Worm (Caenorhabditis elegans) whole organism, late embryonic: ENCODE results near the gene etc-1.
A peak's percentile ranks its signal among the peaks of the same experiment; 100 is the strongest.

Experiments
- C08G9.2 ChIP-seq: sonication (generic microtip); optimal IDR thresholded peaks from 2 replicates; lab custom pipeline; 2016; ENCODE audit warnings: mild to moderate bottlenecking, missing genetic modification characterization, moderate library complexity, missing compliant biosample characterization
- ceh-14 ChIP-seq: sonication (generic microtip); optimal IDR thresholded peaks from 2 replicates; lab custom pipeline; 2016; ENCODE audit warnings: missing genotype, missing genetic modification characterization, missing compliant biosample characterization
- ceh-18 ChIP-seq: sonication (generic microtip); optimal IDR thresholded peaks from 2 replicates; lab custom pipeline; 2016; ENCODE audit warnings: missing genetic modification characterization, missing compliant biosample characterization
- ceh-19 ChIP-seq: fragments of 200-800 bp; sonication (Bioruptor generic); optimal IDR thresholded peaks from 2 replicates; lab custom pipeline; 2018; ENCODE audit warnings: mild to moderate bottlenecking, missing genetic modification characterization, missing compliant biosample characterization
- ceh-2 ChIP-seq: sonication (generic microtip); optimal IDR thresholded peaks from 2 replicates; lab custom pipeline; 2016; ENCODE audit warnings: missing genotype, missing genetic modification characterization, missing compliant biosample characterization
- ceh-22 ChIP-seq: sonication (generic microtip); optimal IDR thresholded peaks from 2 replicates; lab custom pipeline; 2017; ENCODE audit warnings: missing biosample characterization, missing genetic modification characterization
- ceh-31 ChIP-seq: sonication (generic microtip); optimal IDR thresholded peaks from 2 replicates; lab custom pipeline; 2016; ENCODE audit warnings: missing genetic modification characterization, missing compliant biosample characterization
- ceh-34 ChIP-seq: sonication (generic microtip); optimal IDR thresholded peaks from 2 replicates; lab custom pipeline; 2016; ENCODE audit warnings: mild to moderate bottlenecking, missing genetic modification characterization, missing compliant biosample characterization
- ceh-45 ChIP-seq: fragments of 200-800 bp; sonication (Bioruptor generic); IDR thresholded peaks from 2 replicates; pipeline ENCODE4 v1.3.6; 2022; ENCODE audit warnings: missing genetic modification reagents, missing genetic modification characterization, missing compliant biosample characterization
- ceh-48 ChIP-seq: sonication (generic microtip); optimal IDR thresholded peaks from 2 replicates; lab custom pipeline; 2016; ENCODE audit warnings: missing genetic modification characterization, inconsistent platforms, missing compliant biosample characterization
- dmd-4 ChIP-seq: sonication (generic microtip); optimal IDR thresholded peaks from 2 replicates; lab custom pipeline; 2016; ENCODE audit warnings: borderline replicate concordance, missing genetic modification characterization, missing compliant biosample characterization
- dve-1 ChIP-seq: sonication (generic microtip); optimal IDR thresholded peaks from 2 replicates; lab custom pipeline; 2017; ENCODE audit warnings: antibody characterized with exemption, mild to moderate bottlenecking, missing genetic modification characterization, missing compliant biosample characterization
- elt-2 ChIP-seq: sonication (generic microtip); optimal IDR thresholded peaks from 2 replicates; lab custom pipeline; 2016; ENCODE audit warnings: missing genetic modification reagents, missing genetic modification characterization, missing compliant biosample characterization
- ets-4 ChIP-seq: sonication (generic microtip); optimal IDR thresholded peaks from 2 replicates; lab custom pipeline; 2016; ENCODE audit warnings: missing genetic modification characterization, missing compliant biosample characterization
- eyg-1 ChIP-seq: sonication (generic microtip); optimal IDR thresholded peaks from 2 replicates; lab custom pipeline; 2016; ENCODE audit warnings: missing genotype, missing genetic modification characterization, missing compliant biosample characterization
- fax-1 ChIP-seq: sonication (generic microtip); optimal IDR thresholded peaks from 2 replicates; lab custom pipeline; 2016; ENCODE audit warnings: missing genotype, missing genetic modification characterization, missing compliant biosample characterization
- hlh-15 ChIP-seq: sonication (generic microtip); optimal IDR thresholded peaks from 2 replicates; lab custom pipeline; 2016; ENCODE audit warnings: missing genetic modification characterization, missing compliant biosample characterization
- hlh-6 ChIP-seq: sonication (generic microtip); optimal IDR thresholded peaks from 2 replicates; lab custom pipeline; 2016; ENCODE audit warnings: missing genotype, missing genetic modification characterization, missing compliant biosample characterization
- lim-6 ChIP-seq: sonication (generic microtip); optimal IDR thresholded peaks from 2 replicates; lab custom pipeline; 2016; ENCODE audit warnings: missing genetic modification characterization, missing compliant biosample characterization
- lin-11 ChIP-seq: fragments of 200-800 bp; sonication (Bioruptor generic); optimal IDR thresholded peaks from 2 replicates; lab custom pipeline; 2018; ENCODE audit warnings: mild to moderate bottlenecking, missing genetic modification characterization, missing compliant biosample characterization
- madf-2 ChIP-seq: sonication (generic microtip); optimal IDR thresholded peaks from 2 replicates; lab custom pipeline; 2017; ENCODE audit warnings: missing genetic modification characterization, missing compliant biosample characterization
- mec-3 ChIP-seq: sonication (generic microtip); optimal IDR thresholded peaks from 2 replicates; lab custom pipeline; 2016; ENCODE audit warnings: borderline replicate concordance, missing genetic modification characterization, missing compliant biosample characterization
- nfya-1 ChIP-seq: sonication (generic microtip); optimal IDR thresholded peaks from 2 replicates; lab custom pipeline; 2017; ENCODE audit warnings: missing genetic modification characterization, mild to moderate bottlenecking, missing compliant biosample characterization, antibody characterized with exemption, moderate library complexity
- npax-4 ChIP-seq: sonication (generic microtip); optimal IDR thresholded peaks from 2 replicates; lab custom pipeline; 2016; ENCODE audit warnings: missing genetic modification characterization, missing compliant biosample characterization
- odd-2 ChIP-seq: sonication (generic microtip); optimal IDR thresholded peaks from 2 replicates; lab custom pipeline; 2017; ENCODE audit warnings: antibody characterized with exemption, mild to moderate bottlenecking, missing genetic modification characterization, missing compliant biosample characterization
- pha-2 ChIP-seq: sonication (generic microtip); optimal IDR thresholded peaks from 2 replicates; lab custom pipeline; 2017; ENCODE audit warnings: mild to moderate bottlenecking, missing genetic modification characterization, missing compliant biosample characterization
- ref-2 ChIP-seq: sonication (generic microtip); optimal IDR thresholded peaks from 2 replicates; lab custom pipeline; 2016; ENCODE audit warnings: missing genetic modification characterization, missing compliant biosample characterization
- tbx-2 ChIP-seq: sonication (generic microtip); optimal IDR thresholded peaks from 2 replicates; lab custom pipeline; 2016; ENCODE audit warnings: missing genetic modification characterization, missing compliant biosample characterization
- tbx-7 ChIP-seq: sonication (generic microtip); optimal IDR thresholded peaks from 2 replicates; lab custom pipeline; 2016; ENCODE audit warnings: missing genotype, missing genetic modification characterization, missing compliant biosample characterization
- unc-3 ChIP-seq, 2 experiments: fragments of 200-800 bp in 1 of 2; sonication (Bioruptor generic) in 1 of 2; sonication (generic microtip) in 1 of 2; conservative IDR thresholded peaks in 1 of 2; optimal IDR thresholded peaks in 1 of 2; 2 replicates each; pipeline versions ENCODE4 v1.3.6 to Lab custom; 2016 to 2022; ENCODE audit warnings: missing compliant biosample characterization in 2 of 2, missing genetic modification characterization in 2 of 2, missing genetic modification reagents in 1 of 2
- ztf-16 ChIP-seq: sonication (generic microtip); optimal IDR thresholded peaks from 2 replicates; lab custom pipeline; 2017; ENCODE audit warnings: missing genetic modification characterization, missing compliant biosample characterization

Gene etc-1

DNA sequence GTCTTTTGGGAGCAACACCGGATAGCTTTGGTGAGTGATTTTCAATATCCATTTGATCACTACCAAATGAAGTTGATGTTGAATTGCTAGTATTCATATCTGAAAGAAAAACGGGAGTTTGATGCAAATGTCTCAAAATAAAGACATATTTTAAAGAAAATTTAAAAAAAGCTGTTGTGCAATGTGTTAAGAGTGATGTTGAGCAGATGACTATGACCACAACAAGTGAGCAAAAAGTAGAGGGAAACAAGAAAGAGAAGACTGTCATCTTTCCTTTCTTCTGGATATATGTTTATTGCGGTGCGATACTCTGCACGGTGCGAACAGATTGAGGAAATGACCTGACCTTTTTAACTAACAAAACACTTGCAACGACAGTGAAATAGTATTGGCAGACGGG lies 41.2 kb upstream of the etc-1 start, which contains the start of gene T22C8.4:
TSS of gene T22C8.4 (minus strand) at position 101 of the 400 bp plus-strand sequence.
- TF ChIP-seq ztf-16 (tag; lab: Kevin White, UChicago) (no peak), ceh-22 (no peak), ceh-45 (GFP tag; lab: Robert Waterston, UW) (no peak)

DNA sequence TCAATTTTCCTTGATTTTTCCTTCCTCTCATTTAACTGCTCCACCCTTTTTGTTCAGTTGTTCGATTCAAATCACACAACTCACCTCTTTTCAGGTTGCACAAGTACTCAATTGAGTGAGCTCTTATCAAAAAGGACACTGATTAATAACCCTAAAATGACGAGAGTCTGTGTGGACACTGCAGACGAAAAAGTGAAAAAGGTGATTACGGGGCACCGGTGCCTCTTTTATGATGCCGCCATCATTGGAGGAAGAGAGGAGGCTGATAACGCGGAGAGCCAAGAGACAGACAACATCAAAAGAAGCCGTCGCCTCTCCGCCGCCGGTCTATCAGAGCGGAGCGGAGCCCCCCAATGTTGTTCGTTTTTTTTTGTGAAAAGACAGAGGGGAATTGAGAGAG lies 39.5 kb upstream of the etc-1 start, which contains the start of gene sptf-2:
TSS of gene sptf-2 (plus strand) at position 297 of the 400 bp plus-strand sequence.
- TF ChIP-seq elt-2 (tag; lab: Kevin White, UChicago) (peak; percentile 93), eyg-1 (tag; lab: Kevin White, UChicago) (no peak)

DNA sequence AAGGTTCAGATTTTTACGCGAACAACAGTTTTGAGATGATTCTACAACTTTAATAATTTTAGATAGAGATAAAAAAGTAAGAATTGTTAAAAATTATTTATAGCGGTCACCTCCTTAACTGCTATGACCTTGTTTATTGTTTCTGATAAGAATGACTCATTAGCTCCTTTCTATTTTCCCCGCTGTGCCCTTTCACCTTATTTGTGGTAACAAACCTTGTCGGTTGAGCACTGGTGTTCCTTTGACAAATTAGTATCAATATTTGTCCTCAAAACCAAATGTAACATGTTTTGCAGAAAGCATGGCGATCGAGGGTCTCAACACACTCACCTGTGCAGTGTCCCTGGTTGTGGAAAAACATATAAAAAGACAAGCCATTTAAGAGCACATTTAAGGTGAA lies 38.0 kb upstream of the etc-1 start:
- TF ChIP-seq fax-1 (tag; lab: Kevin White, UChicago) (no peak), ceh-22 (no peak), C08G9.2 (no peak), dmd-4 (no peak), pha-2 (no peak), ceh-18 (no peak)

ce11 chrII:8627907-8628306 lies 36.7 kb upstream of the etc-1 start:
- no peak for TF ChIP-seq ceh-14 (tag; lab: Kevin White, UChicago)
- no peak for TF ChIP-seq tbx-7
- no peak for TF ChIP-seq fax-1 (tag; lab: Kevin White, UChicago)
- no peak for TF ChIP-seq ref-2 (tag; lab: Kevin White, UChicago)
- no peak for TF ChIP-seq lim-6 (tag; lab: Kevin White, UChicago)
- no peak for TF ChIP-seq lin-11 (tag; lab: Kevin White, UChicago)
- TF ChIP-seq ceh-34 (tag; lab: Kevin White, UChicago) = no peak
- TF ChIP-seq mec-3 (tag; lab: Kevin White, UChicago) = no peak
- TF ChIP-seq ets-4 = no peak
- TF ChIP-seq hlh-6 = no peak
- no peak for TF ChIP-seq tbx-2 (tag; lab: Kevin White, UChicago)
- TF ChIP-seq odd-2 (tag; lab: Kevin White, UChicago) = no peak
- TF ChIP-seq ceh-31 = no peak
- no peak for TF ChIP-seq elt-2 (tag; lab: Kevin White, UChicago)
- no peak for TF ChIP-seq dve-1 (tag; lab: Kevin White, UChicago)
- no peak for TF ChIP-seq eyg-1 (tag; lab: Kevin White, UChicago)
- no peak for TF ChIP-seq ceh-19 (GFP tag; lab: Kevin White, UChicago)
- no peak for TF ChIP-seq ceh-48

- TF ChIP-seq C08G9.2 = no peak
- TF ChIP-seq unc-3 (GFP tag; conservative IDR thresholded peaks at IDR 0.05; lab: Robert Waterston, UW) = no peak
- TF ChIP-seq unc-3 (tag; optimal IDR thresholded peaks at IDR 0.05; lab: Kevin White, UChicago) = no peak
Measured at ce11 chrII:8630088-8630487, 34.5 kb upstream of the etc-1 start, which contains the start of gene T22C8.6. T22C8.6 (minus strand) TSS chrII:8630281.

DNA sequence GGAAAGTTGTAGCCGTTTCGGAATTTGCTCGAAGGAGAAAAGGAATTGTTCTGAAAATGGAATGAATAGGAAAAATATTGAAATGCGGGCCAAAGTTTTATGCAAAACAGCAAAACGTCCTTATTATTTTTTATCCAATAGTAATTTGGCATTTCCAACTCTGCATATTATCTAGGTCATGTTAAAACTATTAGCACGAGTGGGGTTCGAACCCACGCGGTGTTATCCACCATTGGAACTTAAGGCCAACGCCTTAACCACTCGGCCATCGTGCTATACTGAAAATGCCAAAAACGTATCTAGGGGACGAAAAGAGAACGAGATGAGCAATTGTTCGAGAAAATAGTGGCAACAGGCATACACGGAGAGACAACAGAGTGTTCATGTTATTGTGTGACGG lies 32.9 kb upstream of the etc-1 start:
- TF ChIP-seq madf-2 (tag; lab: Kevin White, UChicago) = no peak
- no peak for TF ChIP-seq ceh-2 (tag; lab: Kevin White, UChicago)
- TF ChIP-seq odd-2 (tag; lab: Kevin White, UChicago) = no peak
- no peak for TF ChIP-seq tbx-7
- no peak for TF ChIP-seq fax-1 (tag; lab: Kevin White, UChicago)
- TF ChIP-seq nfya-1 = no peak
- no peak for TF ChIP-seq pha-2
- TF ChIP-seq npax-4 (tag; lab: Kevin White, UChicago) = no peak
- no peak for TF ChIP-seq hlh-15 (tag; lab: Kevin White, UChicago)
